Fruit fly (Drosophila melanogaster): ENCODE results near the gene PolE1.

The PolE1 gene

dm6 chr3R:23396548-23397294 is 48.8 kb downstream of the PolE1 start (continued):
- TF ChIP-seq CG8944 (GFP tag; optimal IDR thresholded peaks at IDR 0.05) = no peak
- no peak for TF ChIP-seq Hr3 (GFP tag; optimal IDR thresholded peaks at IDR 0.05)
- TF ChIP-seq croc (GFP tag; conservative IDR thresholded peaks at IDR 0.05) = no peak; the same call in 2 of the 3 replicates
- no peak for TF ChIP-seq CG31365 (tag; optimal IDR thresholded peaks at IDR 0.05)
- no peak for TF ChIP-seq PHDP (tag; optimal IDR thresholded peaks at IDR 0.05)
- no peak for TF ChIP-seq lmd (GFP tag; IDR thresholded peaks at IDR 0.05)
- TF ChIP-seq z (GFP tag; IDR thresholded peaks at IDR 0.05) = no peak
- TF ChIP-seq HLHmδ (GFP tag; optimal IDR thresholded peaks at IDR 0.05) = no peak
- TF ChIP-seq CkIIα-i1 (GFP tag; IDR thresholded peaks at IDR 0.05) = no peak
- no peak for TF ChIP-seq da (GFP tag; optimal IDR thresholded peaks at IDR 0.05)
- TF ChIP-seq CG8388 (GFP tag; optimal IDR thresholded peaks at IDR 0.05) = peak; percentile 33
- TF ChIP-seq CG4707 (GFP tag; optimal IDR thresholded peaks at IDR 0.05) = no peak
- TF ChIP-seq dpn (GFP tag; optimal IDR thresholded peaks at IDR 0.05) = peak in 1 of 2 experiments; percentile 42
- TF ChIP-seq ind (GFP tag; optimal IDR thresholded peaks at IDR 0.05) = no peak
- TF ChIP-seq nom (GFP tag; optimal IDR thresholded peaks at IDR 0.05) = no peak
- no peak for TF ChIP-seq tin (GFP tag; optimal IDR thresholded peaks at IDR 0.05)
- TF ChIP-seq Rx (GFP tag; IDR thresholded peaks at IDR 0.05) = no peak
- no peak for TF ChIP-seq abd-A (tag; optimal IDR thresholded peaks at IDR 0.05)
- TF ChIP-seq luna (GFP tag; optimal IDR thresholded peaks at IDR 0.05) = no peak
- no peak for TF ChIP-seq Mes4 (GFP tag; optimal IDR thresholded peaks at IDR 0.05)
- no peak for TF ChIP-seq Antp (GFP tag; optimal IDR thresholded peaks at IDR 0.05)
- no peak for TF ChIP-seq CG5245 (GFP tag; optimal IDR thresholded peaks at IDR 0.05)
- no peak for TF ChIP-seq unpg (GFP tag; optimal IDR thresholded peaks at IDR 0.05)
- no peak for TF ChIP-seq ab (GFP tag; optimal IDR thresholded peaks at IDR 0.05)
- peak in 1 of 2 experiments; percentile 64 for TF ChIP-seq bsh (GFP tag; optimal IDR thresholded peaks at IDR 0.05)
- TF ChIP-seq yki (optimal IDR thresholded peaks at IDR 0.05) = no peak
- TF ChIP-seq CG14050 (GFP tag; IDR thresholded peaks at IDR 0.05) = no peak
- TF ChIP-seq CG9797 (GFP tag; optimal IDR thresholded peaks at IDR 0.05) = no peak
- no peak for TF ChIP-seq Atf3 (GFP tag; optimal IDR thresholded peaks at IDR 0.05)
- no peak for TF ChIP-seq HmgZ (tag; optimal IDR thresholded peaks at IDR 0.05)
- no peak for TF ChIP-seq sim (GFP tag; IDR thresholded peaks at IDR 0.05)
- no peak for TF ChIP-seq Hey (tag; optimal IDR thresholded peaks at IDR 0.05)
- TF ChIP-seq CG17328 (GFP tag; IDR thresholded peaks at IDR 0.05) = 0 out of 2 replicates have a peak, but pooled peaks have one; percentile 60
- no peak for TF ChIP-seq Camta (GFP tag; optimal IDR thresholded peaks at IDR 0.05)
- no peak for TF ChIP-seq Sin3A (optimal IDR thresholded peaks at IDR 0.05)
- TF ChIP-seq Atf-2 (GFP tag; optimal IDR thresholded peaks at IDR 0.05) = no peak
- TF ChIP-seq YL-1 (GFP tag; optimal IDR thresholded peaks at IDR 0.05) = no peak
- TF ChIP-seq btn (GFP tag; optimal IDR thresholded peaks at IDR 0.05) = no peak
- TF ChIP-seq sc (optimal IDR thresholded peaks at IDR 0.05) = no peak
- peak; percentile 8 for TF ChIP-seq sc (GFP tag; optimal IDR thresholded peaks at IDR 0.05)
- peak; percentile 12 for TF ChIP-seq CG1529 (GFP tag; optimal IDR thresholded peaks at IDR 0.05)
- TF ChIP-seq slou (GFP tag; optimal IDR thresholded peaks at IDR 0.05) = no peak
- TF ChIP-seq CG9932 (GFP tag; IDR thresholded peaks at IDR 0.05) = no peak
- TF ChIP-seq Bdp1 (GFP tag; optimal IDR thresholded peaks at IDR 0.05) = no peak
- no peak for TF ChIP-seq lilli (GFP tag; optimal IDR thresholded peaks at IDR 0.05)
- no peak for TF ChIP-seq ftz-f1 (GFP tag; optimal IDR thresholded peaks at IDR 0.05)
- TF ChIP-seq CG10366 (GFP tag; IDR thresholded peaks at IDR 0.05) = peak; percentile 73
- no peak for TF ChIP-seq fru (optimal IDR thresholded peaks at IDR 0.05)
- TF ChIP-seq lab (GFP tag; optimal IDR thresholded peaks at IDR 0.05) = no peak
- no peak for TF ChIP-seq Side (GFP tag; optimal IDR thresholded peaks at IDR 0.05)
- no peak for TF ChIP-seq CG8290 (GFP tag; optimal IDR thresholded peaks at IDR 0.05)
- TF ChIP-seq CG8290 (tag; optimal IDR thresholded peaks at IDR 0.05) = no peak
- TF ChIP-seq Bteb2 (GFP tag; optimal IDR thresholded peaks at IDR 0.05) = no peak
